Fruit fly (Drosophila melanogaster) whole organism, pupa: Measurements from ENCODE around the gene CG7728.

Experiments
- CG13204 ChIP-seq: fragments of 200-800 bp; sonication (Bioruptor generic); optimal IDR thresholded peaks from 2 replicates; lab custom pipeline; 2018; ENCODE audit warnings: missing biosample characterization, mild to moderate bottlenecking, missing genetic modification characterization, moderate library complexity
- CG32121 ChIP-seq: fragments of 200-800 bp; sonication (Bioruptor generic); IDR thresholded peaks from 2 replicates; pipeline ENCODE4 v1.3.6; 2022; ENCODE audit warnings: missing biosample characterization, missing genetic modification characterization
- CG9948 ChIP-seq: fragments of 200-800 bp; sonication (Bioruptor generic); optimal IDR thresholded peaks from 2 replicates; lab custom pipeline; 2018; ENCODE audit warnings: missing biosample characterization, mild to moderate bottlenecking, missing genetic modification characterization, moderate library complexity

- TF ChIP-seq CG9948 (tag; lab: Kevin White, UChicago) (no peak), CG13204 (GFP tag; lab: Kevin White, UChicago) (no peak), CG32121 (GFP tag; lab: Robert Waterston, UW) (no peak)
Measured at dm6 chr3L:17027310-17027709, 11.0 kb downstream of the CG7728 start, which contains the start of gene CG7730.
